Worm (Caenorhabditis elegans) whole organism, L1 larva: ENCODE results near the gene T05C12.1.

Experiments
- ceh-90 ChIP-seq: sonication (generic microtip); optimal IDR thresholded peaks from 2 replicates; lab custom pipeline; 2016; ENCODE audit warnings: missing genetic modification characterization, missing compliant biosample characterization
- egl-27 ChIP-seq, 2 experiments: fragments of 150-350 bp in 1 of 2; sonication (generic microtip); optimal IDR thresholded peaks; 3 replicates each; lab custom pipeline; 2017 to 2018; ENCODE audit warnings: missing biosample characterization in 2 of 2, missing genetic modification characterization in 2 of 2, missing genetic modification reagents in 2 of 2
- lin-39 ChIP-seq: fragments of 150-350 bp; optimal IDR thresholded peaks from 2 replicates; lab custom pipeline; 2014; ENCODE audit warnings: missing biosample characterization, missing genetic modification reagents, missing genetic modification characterization
- lsy-2 ChIP-seq, 2 experiments: fragments of 150-350 bp; optimal IDR thresholded peaks; 2 replicates each; lab custom pipeline; 2014; ENCODE audit warnings: missing biosample characterization in 2 of 2, missing genetic modification characterization in 2 of 2
- mep-1 ChIP-seq: fragments of 150-350 bp; optimal IDR thresholded peaks from 2 replicates; lab custom pipeline; 2014; ENCODE audit warnings: missing biosample characterization, missing genetic modification characterization
- nhr-237 ChIP-seq: fragments of 150-350 bp; optimal IDR thresholded peaks from 2 replicates; lab custom pipeline; 2014; ENCODE audit warnings: missing biosample characterization, missing genetic modification characterization
- nhr-28 ChIP-seq: fragments of 150-350 bp; optimal IDR thresholded peaks from 2 replicates; lab custom pipeline; 2014; ENCODE audit warnings: missing biosample characterization, missing genetic modification characterization
- nhr-90 ChIP-seq: sonication (generic microtip); optimal IDR thresholded peaks from 2 replicates; lab custom pipeline; 2016; ENCODE audit warnings: mild to moderate bottlenecking, missing genetic modification characterization, missing compliant biosample characterization; ENCODE audit not compliant: poor library complexity
- tlp-1 ChIP-seq: fragments of 150-350 bp; optimal IDR thresholded peaks from 2 replicates; lab custom pipeline; 2014; ENCODE audit warnings: missing biosample characterization, missing genetic modification characterization

DNA sequence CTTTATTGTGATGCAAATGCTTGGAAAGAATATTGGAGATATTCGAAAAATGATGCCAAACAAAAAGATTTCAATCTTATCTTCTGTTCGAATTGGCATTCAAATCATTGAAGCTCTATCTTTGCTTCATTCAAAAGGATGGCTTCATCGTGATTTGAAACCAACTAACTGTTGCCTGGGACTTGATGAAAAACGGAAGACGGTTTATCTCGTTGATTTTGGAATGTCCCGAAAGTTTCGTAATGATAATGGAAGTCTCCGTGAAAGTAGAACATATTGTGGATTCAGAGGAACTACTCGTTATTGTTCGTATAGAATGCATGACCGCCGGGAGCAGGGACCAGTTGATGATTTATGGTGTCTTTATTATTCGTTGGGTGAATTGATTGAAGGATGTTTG lies 668 bp downstream of the T05C12.1 start:
- TF ChIP-seq nhr-237 (tag; lab: Kevin White, UChicago), result no peak
- TF ChIP-seq ceh-90 (tag; lab: Kevin White, UChicago), result no peak
- TF ChIP-seq lsy-2 (tag; optimal IDR thresholded peaks at IDR 0.05; lab: Kevin White, UChicago), result no peak
- TF ChIP-seq mep-1 (tag; lab: Kevin White, UChicago), result no peak
- TF ChIP-seq egl-27 (tag; optimal IDR thresholded peaks at IDR 0.05; lab: Kevin White, UChicago), result no peak
- TF ChIP-seq nhr-90, result no peak
- TF ChIP-seq tlp-1, result no peak
- no peak for TF ChIP-seq lin-39
- TF ChIP-seq nhr-28 (tag; lab: Kevin White, UChicago), result no peak
